Fruit fly (Drosophila melanogaster) S2 (cell line): Measurements from ENCODE around the gene phtm.

ENCODE experiments used
- CG8478 ChIP-seq: fragments of >200 bp; optimal IDR thresholded peaks from 2 replicates; lab custom pipeline; 2018
- CTCF ChIP-seq, 2 experiments: fragments of >200 bp; optimal IDR thresholded peaks; 2 replicates each; lab custom pipeline; 2018

DNA sequence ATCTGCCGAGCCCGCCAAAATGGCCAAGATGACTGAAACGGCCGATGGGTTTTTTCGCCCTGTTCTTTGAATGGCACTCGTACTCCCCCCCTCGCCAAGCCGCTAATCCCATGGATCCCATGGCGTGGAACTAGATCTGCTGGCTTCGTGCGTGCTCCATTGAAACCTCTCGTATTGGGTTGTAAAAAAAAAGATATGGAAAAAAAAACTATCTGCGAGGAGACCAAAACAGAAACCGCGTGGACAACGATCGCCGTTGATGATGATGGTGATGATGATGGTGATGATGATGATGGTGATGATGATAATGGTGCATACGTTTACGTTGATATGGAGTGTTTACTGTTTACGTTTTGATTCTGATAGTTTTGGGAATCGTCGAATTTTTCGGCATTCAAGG lies 16.2 kb downstream of the phtm start:
- no peak for TF ChIP-seq CG8478 (lab: Kevin White, UChicago)
- no peak for TF ChIP-seq CTCF (optimal IDR thresholded peaks at IDR 0.05; lab: Kevin White, UChicago)
